Worm (Caenorhabditis elegans) whole organism, young adult: ENCODE data around the gene C06B3.1.

ENCODE experiments used
- ceh-27 ChIP-seq: fragments of 200-800 bp; sonication (Bioruptor generic); optimal IDR thresholded peaks from 2 replicates; lab custom pipeline; 2018; ENCODE audit warnings: mild to moderate bottlenecking, missing genetic modification characterization, moderate library complexity, missing compliant biosample characterization
- ets-4 ChIP-seq: fragments of 200-800 bp; sonication (Bioruptor generic); optimal IDR thresholded peaks from 2 replicates; lab custom pipeline; 2018; ENCODE audit warnings: mild to moderate bottlenecking, missing genetic modification characterization, missing compliant biosample characterization

- TF ChIP-seq ceh-27 (no peak), ets-4 (no peak)
These were observed 21.3 kb downstream of the C06B3.1 start, which contains the start of gene srxa-11 for ce11 chrV:13923851-13924250.
